3 fruit fly cellular contexts compared by ENCODE assay signal in the genomic region with DNA sequence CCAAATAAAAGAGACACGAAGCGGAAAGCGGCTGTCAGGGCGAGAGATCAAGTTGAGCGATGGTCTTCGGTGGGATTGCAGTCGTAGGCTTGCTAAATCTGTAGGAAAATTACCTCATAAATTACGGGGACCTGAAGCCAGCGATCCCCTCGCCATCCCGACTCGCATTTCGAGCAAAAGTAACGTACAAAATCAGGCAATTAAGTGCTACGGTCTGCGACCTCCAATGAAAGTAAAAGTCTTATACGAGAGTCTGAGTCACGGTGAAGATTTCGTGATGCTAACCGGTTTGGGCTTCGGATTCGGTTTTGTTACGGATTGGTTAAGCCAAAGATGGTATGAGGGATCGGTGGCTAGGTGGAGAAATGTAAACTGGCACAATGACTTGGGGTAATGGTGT.
TF ChIP-seq lines count a peak whose summit lies in the region.

No protein-coding gene starts in this region.

- TF ChIP-seq CTCF in whole organism, embryonic (GFP tag; optimal IDR thresholded peaks at IDR 0.05; lab: Kevin White, UChicago) = no peak

TF ChIP-seq in whole organism, embryonic, 481 proteins besides CTCF, POLR2A, EP300 and RAD21:
- TF ChIP-seq wek (GFP tag; optimal IDR thresholded peaks at IDR 0.05; lab: Kevin White, UChicago) (no peak), oc (tag; optimal IDR thresholded peaks at IDR 0.05; lab: Kevin White, UChicago) (peak; percentile 16), Blimp-1 (GFP tag; optimal IDR thresholded peaks at IDR 0.05; lab: Kevin White, UChicago) (peak; percentile 98)

TF ChIP-seq in whole organism, prepupa, 60 proteins besides CTCF, POLR2A, EP300 and RAD21:
- peak; percentile 90 for TF ChIP-seq Blimp-1 (GFP tag; optimal IDR thresholded peaks at IDR 0.05; lab: Kevin White, UChicago)
- no peak for TF ChIP-seq fd85E (GFP tag; optimal IDR thresholded peaks at IDR 0.05; lab: Kevin White, UChicago)
- TF ChIP-seq spab (GFP tag; optimal IDR thresholded peaks at IDR 0.05; lab: Kevin White, UChicago) = no peak
- TF ChIP-seq Smox (GFP tag; optimal IDR thresholded peaks at IDR 0.05; lab: Kevin White, UChicago) = no peak
- no peak for TF ChIP-seq dac (GFP tag; optimal IDR thresholded peaks at IDR 0.05; lab: Kevin White, UChicago)
TF ChIP-seq in whole organism, prepupa: peak in this region for 1.

TF ChIP-seq in whole organism, pupa, 21 proteins besides CTCF, POLR2A, EP300 and RAD21:
- TF ChIP-seq CG34367 (tag; optimal IDR thresholded peaks at IDR 0.05; lab: Kevin White, UChicago) (no peak), EcR (GFP tag; optimal IDR thresholded peaks at IDR 0.05; lab: Kevin White, UChicago) (peak; percentile 35)
